Worm (Caenorhabditis elegans) whole organism, L1 larva: ENCODE results near the gene eif-2Bdelta.

ENCODE experiments used
- F16B12.6 ChIP-seq: fragments of 150-350 bp; optimal IDR thresholded peaks from 2 replicates; lab custom pipeline; 2014; ENCODE audit warnings: missing biosample characterization, missing genetic modification characterization
- aha-1 ChIP-seq: fragments of 150-350 bp; optimal IDR thresholded peaks from 2 replicates; lab custom pipeline; 2014; ENCODE audit warnings: missing biosample characterization, missing genetic modification characterization
- alr-1 ChIP-seq: fragments of 200-800 bp; sonication (Bioruptor generic); optimal IDR thresholded peaks from 2 replicates; lab custom pipeline; 2018; ENCODE audit warnings: borderline replicate concordance, mild to moderate bottlenecking, missing genetic modification characterization, missing compliant biosample characterization
- aly-2 ChIP-seq: fragments of 150-350 bp; optimal IDR thresholded peaks from 2 replicates; lab custom pipeline; 2014; ENCODE audit warnings: missing biosample characterization, missing genetic modification characterization
- ama-1 ChIP-seq: fragments of 150-350 bp; optimal IDR thresholded peaks from 2 replicates; lab custom pipeline; 2014
- ceh-63 ChIP-seq: fragments of 200-800 bp; sonication (Bioruptor generic); optimal IDR thresholded peaks from 2 replicates; lab custom pipeline; 2018; ENCODE audit warnings: mild to moderate bottlenecking, missing genetic modification characterization, missing compliant biosample characterization
- ceh-82 ChIP-seq, 3 experiments: fragments of 150-350 bp in 1 of 3; sonication (generic microtip) in 2 of 3; optimal IDR thresholded peaks; 2 replicates each; lab custom pipeline; 2014 to 2017; ENCODE audit warnings: missing biosample characterization in 3 of 3, missing genetic modification characterization in 3 of 3
- ceh-90 ChIP-seq: sonication (generic microtip); optimal IDR thresholded peaks from 2 replicates; lab custom pipeline; 2016; ENCODE audit warnings: missing genetic modification characterization, missing compliant biosample characterization
- dpl-1 ChIP-seq, 3 experiments: fragments of 150-350 bp in 2 of 3; sonication (generic microtip) in 1 of 3; optimal IDR thresholded peaks; 2 replicates each; lab custom pipeline; 2014 to 2017; ENCODE audit warnings: missing biosample characterization in 3 of 3, missing genetic modification characterization in 3 of 3, missing genetic modification reagents in 3 of 3
- dsc-1 ChIP-seq: sonication (generic microtip); optimal IDR thresholded peaks from 2 replicates; lab custom pipeline; 2016; ENCODE audit warnings: mild to moderate bottlenecking, missing genetic modification characterization, missing compliant biosample characterization
- efl-1 ChIP-seq, 4 experiments: fragments of 150-350 bp; optimal IDR thresholded peaks in 3 of 4; peaks in 1 of 4; 1 replicate in 1 of 4; 2 replicates in 3 of 4; lab custom pipeline; 2014; ENCODE audit warnings: missing biosample characterization in 2 of 4, missing genetic modification characterization in 2 of 4, missing genetic modification reagents in 2 of 4
- efl-3 ChIP-seq: fragments of 200-800 bp; sonication (Bioruptor generic); optimal IDR thresholded peaks from 2 replicates; lab custom pipeline; 2018; ENCODE audit warnings: mild to moderate bottlenecking, missing genetic modification characterization, missing compliant biosample characterization
- egl-27 ChIP-seq, 2 experiments: fragments of 150-350 bp in 1 of 2; sonication (generic microtip); optimal IDR thresholded peaks; 3 replicates each; lab custom pipeline; 2017 to 2018; ENCODE audit warnings: missing biosample characterization in 2 of 2, missing genetic modification characterization in 2 of 2, missing genetic modification reagents in 2 of 2
- fkh-10 ChIP-seq: sonication (generic microtip); optimal IDR thresholded peaks from 2 replicates; lab custom pipeline; 2017; ENCODE audit warnings: missing biosample characterization, missing genetic modification reagents, missing genetic modification characterization
- fkh-4 ChIP-seq: sonication (generic microtip); optimal IDR thresholded peaks from 2 replicates; lab custom pipeline; 2016; ENCODE audit warnings: missing compliant biosample characterization, missing genetic modification characterization, borderline replicate concordance
- hlh-17 ChIP-seq: fragments of 200-800 bp; sonication (Bioruptor generic); optimal IDR thresholded peaks from 2 replicates; lab custom pipeline; 2018; ENCODE audit warnings: missing genetic modification characterization, mild to moderate bottlenecking, missing compliant biosample characterization, moderate library complexity, borderline replicate concordance
- irx-1 ChIP-seq: sonication (generic microtip); optimal IDR thresholded peaks from 2 replicates; lab custom pipeline; 2016; ENCODE audit warnings: missing genetic modification characterization, missing compliant biosample characterization
- lin-14 ChIP-seq: fragments of 200-800 bp; sonication (Bioruptor generic); optimal IDR thresholded peaks from 2 replicates; lab custom pipeline; 2018; ENCODE audit warnings: mild to moderate bottlenecking, missing genetic modification characterization, moderate library complexity, missing compliant biosample characterization
- lin-15B ChIP-seq: fragments of 150-350 bp; sonication (generic microtip); optimal IDR thresholded peaks from 3 replicates; lab custom pipeline; 2014; ENCODE audit warnings: missing biosample characterization, missing genetic modification characterization
- lin-35 ChIP-seq, 2 experiments: fragments of 150-350 bp; optimal IDR thresholded peaks; 2 replicates each; lab custom pipeline; 2014; ENCODE audit warnings: missing biosample characterization in 2 of 2, missing genetic modification characterization in 2 of 2, missing genetic modification reagents in 2 of 2
- lin-39 ChIP-seq: fragments of 150-350 bp; optimal IDR thresholded peaks from 2 replicates; lab custom pipeline; 2014; ENCODE audit warnings: missing biosample characterization, missing genetic modification reagents, missing genetic modification characterization
- lir-3 ChIP-seq: sonication (generic microtip); optimal IDR thresholded peaks from 2 replicates; lab custom pipeline; 2016; ENCODE audit warnings: mild to moderate bottlenecking, missing genetic modification characterization, moderate library complexity, missing compliant biosample characterization; ENCODE audit not compliant: poor library complexity
- lsy-2 ChIP-seq, 2 experiments: fragments of 150-350 bp; optimal IDR thresholded peaks; 2 replicates each; lab custom pipeline; 2014; ENCODE audit warnings: missing biosample characterization in 2 of 2, missing genetic modification characterization in 2 of 2
- mdl-1 ChIP-seq, 2 experiments: fragments of 150-350 bp; optimal IDR thresholded peaks; 2 replicates each; lab custom pipeline; 2014 to 2017; ENCODE audit warnings: missing biosample characterization in 2 of 2, missing genetic modification characterization in 2 of 2, inconsistent platforms in 1 of 2
- nhr-12 ChIP-seq: sonication (generic microtip); optimal IDR thresholded peaks from 2 replicates; lab custom pipeline; 2017; ENCODE audit warnings: missing biosample characterization, missing genetic modification characterization
- nhr-19 ChIP-seq: fragments of 200-800 bp; sonication (Bioruptor generic); conservative IDR thresholded peaks from 2 replicates; pipeline ENCODE4 v1.3.6; 2022; ENCODE audit warnings: missing genetic modification characterization, missing compliant biosample characterization
- nhr-28 ChIP-seq: fragments of 150-350 bp; optimal IDR thresholded peaks from 2 replicates; lab custom pipeline; 2014; ENCODE audit warnings: missing biosample characterization, missing genetic modification characterization
- nhr-47 ChIP-seq: sonication (generic microtip); optimal IDR thresholded peaks from 2 replicates; lab custom pipeline; 2016; ENCODE audit warnings: mild to moderate bottlenecking, missing genetic modification characterization, moderate library complexity, missing compliant biosample characterization
- nhr-71 ChIP-seq: sonication (generic microtip); optimal IDR thresholded peaks from 2 replicates; lab custom pipeline; 2016; ENCODE audit warnings: mild to moderate bottlenecking, missing genetic modification characterization, moderate library complexity, missing compliant biosample characterization
- nhr-77 ChIP-seq: fragments of 150-350 bp; optimal IDR thresholded peaks from 2 replicates; lab custom pipeline; 2014; ENCODE audit warnings: missing biosample characterization, missing genetic modification characterization
- nhr-84 ChIP-seq: sonication (generic microtip); optimal IDR thresholded peaks from 2 replicates; lab custom pipeline; 2017; ENCODE audit warnings: missing biosample characterization, missing genetic modification characterization
- nhr-85 ChIP-seq: sonication (generic microtip); peaks from one replicate; lab custom pipeline; 2016; ENCODE audit warnings: missing genetic modification characterization, inconsistent platforms, missing compliant biosample characterization
- pag-3 ChIP-seq: sonication (generic microtip); optimal IDR thresholded peaks from 2 replicates; lab custom pipeline; 2017; ENCODE audit warnings: missing genetic modification characterization, mild to moderate bottlenecking, missing compliant biosample characterization, antibody characterized with exemption, borderline replicate concordance; ENCODE audit not compliant: insufficient read depth
- pqm-1 ChIP-seq: sonication (generic microtip); optimal IDR thresholded peaks from 3 replicates; lab custom pipeline; 2017; ENCODE audit warnings: missing biosample characterization, missing genetic modification characterization
- rnt-1 ChIP-seq: sonication (generic microtip); optimal IDR thresholded peaks from 2 replicates; lab custom pipeline; 2016; ENCODE audit warnings: mild to moderate bottlenecking, missing genetic modification characterization, moderate library complexity, missing compliant biosample characterization
- skn-1 ChIP-seq: fragments of 150-350 bp; optimal IDR thresholded peaks from 2 replicates; lab custom pipeline; 2014; ENCODE audit warnings: missing biosample characterization, missing genetic modification characterization
- snpc-4 ChIP-seq: fragments of 150-350 bp; optimal IDR thresholded peaks from 2 replicates; lab custom pipeline; 2014; ENCODE audit warnings: missing biosample characterization, missing genetic modification characterization
- snu-23 ChIP-seq: sonication (generic microtip); optimal IDR thresholded peaks from 2 replicates; lab custom pipeline; 2016; ENCODE audit warnings: missing genetic modification characterization, missing compliant biosample characterization
- sox-4 ChIP-seq: sonication (generic microtip); optimal IDR thresholded peaks from 2 replicates; lab custom pipeline; 2016; ENCODE audit warnings: missing genetic modification characterization, missing compliant biosample characterization
- unc-130 ChIP-seq: fragments of 150-350 bp; optimal IDR thresholded peaks from 2 replicates; lab custom pipeline; 2017; ENCODE audit warnings: missing biosample characterization, missing genetic modification characterization, inconsistent platforms
- unc-30 ChIP-seq: sonication (generic microtip); optimal IDR thresholded peaks from 2 replicates; lab custom pipeline; 2017; ENCODE audit warnings: missing biosample characterization, missing genetic modification characterization
- vab-15 ChIP-seq: sonication (generic microtip); optimal IDR thresholded peaks from 2 replicates; lab custom pipeline; 2017; ENCODE audit warnings: missing genotype, mild to moderate bottlenecking, missing genetic modification characterization, missing compliant biosample characterization
- xbp-1 ChIP-seq: sonication (generic microtip); optimal IDR thresholded peaks from 2 replicates; lab custom pipeline; 2016; ENCODE audit warnings: missing genetic modification characterization, missing compliant biosample characterization
- ztf-11 ChIP-seq, 2 experiments: sonication (generic microtip); optimal IDR thresholded peaks; 2 replicates each; lab custom pipeline; 2016 to 2017; ENCODE audit warnings: missing genetic modification characterization in 2 of 2, missing biosample characterization in 1 of 2, missing compliant biosample characterization in 1 of 2
- ztf-4 ChIP-seq: fragments of 150-350 bp; optimal IDR thresholded peaks from 2 replicates; lab custom pipeline; 2014; ENCODE audit warnings: missing biosample characterization, missing genetic modification characterization

The eif-2Bdelta gene

ce11 chrV:9536505-9536904 is 22.9 kb downstream of the eif-2Bdelta start, which contains the start of gene C50F4.4 (continued):
- peak; percentile 93 for TF ChIP-seq rnt-1 (tag; lab: Kevin White, UChicago)
- TF ChIP-seq fkh-4: peak; percentile 64
- peak; percentile 62 for TF ChIP-seq xbp-1 (tag; lab: Kevin White, UChicago)
- peak; percentile 72 for TF ChIP-seq sox-4 (tag; lab: Kevin White, UChicago)
- no peak for TF ChIP-seq unc-30 (tag; lab: Kevin White, UChicago)
- TF ChIP-seq irx-1: peak; percentile 70
- TF ChIP-seq nhr-12 (tag; lab: Kevin White, UChicago): no peak
- peak; percentile 63 for TF ChIP-seq nhr-85 (tag; lab: Kevin White, UChicago)
- no peak for TF ChIP-seq snpc-4 (tag; lab: Kevin White, UChicago)
- TF ChIP-seq unc-130: peak; percentile 46
- no peak for TF ChIP-seq nhr-77 (tag; lab: Kevin White, UChicago)
- TF ChIP-seq lin-35 (GFP tag; optimal IDR thresholded peaks at IDR 0.05; lab: Kevin White, UChicago): peak; percentile 29 to 33
- no peak for TF ChIP-seq pqm-1 (tag; lab: Kevin White, UChicago)
- peak; percentile 74 for TF ChIP-seq ceh-90
- no peak for TF ChIP-seq ceh-63
- TF ChIP-seq ztf-11 (tag; optimal IDR thresholded peaks at IDR 0.05; lab: Kevin White, UChicago): peak in 1 of 2 experiments; percentile 67
- TF ChIP-seq lin-39 (tag; lab: Kevin White, UChicago): peak; percentile 7
- peak; percentile 69 for TF ChIP-seq nhr-71
- TF ChIP-seq fkh-10: no peak
- TF ChIP-seq lir-3 (tag; lab: Kevin White, UChicago): peak; percentile 77
- peak; percentile 67 for TF ChIP-seq nhr-47 (tag; lab: Kevin White, UChicago)
- TF ChIP-seq, all 84 proteins: peak for 30

- no peak for TF ChIP-seq F16B12.6 (tag; lab: Kevin White, UChicago)
- no peak for TF ChIP-seq irx-1
- TF ChIP-seq dsc-1: no peak
- no peak for TF ChIP-seq lin-14 (GFP tag; lab: Kevin White, UChicago)
These were observed 26.0 kb downstream of the eif-2Bdelta start, which contains the start of gene C50F4.12 for ce11 chrV:9539638-9540037. TSS of gene C50F4.12 (minus strand) at chrV:9539738.

- TF ChIP-seq efl-3 (GFP tag; lab: Kevin White, UChicago): no peak
- no peak for TF ChIP-seq lsy-2 (tag; optimal IDR thresholded peaks at IDR 0.05; lab: Kevin White, UChicago)
- TF ChIP-seq hlh-17: no peak
These were observed 27.9 kb downstream of the eif-2Bdelta start, which contains the start of gene C50F4.16 for ce11 chrV:9541506-9541905. TSS of gene C50F4.16 (minus strand) at chrV:9541606.

ce11 chrV:9544176-9544632 is 30.6 kb downstream of the eif-2Bdelta start, which contains the start of gene mdf-1:
TSS of gene mdf-1 (minus strand) at chrV:9544226.
- peak; percentile 61 for TF ChIP-seq rnt-1 (tag; lab: Kevin White, UChicago)
- peak; percentile 79 for TF ChIP-seq snu-23 (GFP tag; lab: Kevin White, UChicago)
- TF ChIP-seq F16B12.6 (tag; lab: Kevin White, UChicago): peak; percentile 10
- TF ChIP-seq nhr-28 (tag; lab: Kevin White, UChicago): no peak
- TF ChIP-seq efl-1 (optimal IDR thresholded peaks at IDR 0.05; lab: Kevin White, UChicago): peak; percentile 75 to 92
- TF ChIP-seq efl-1 (GFP tag; optimal IDR thresholded peaks at IDR 0.05 in 1 of 2; lab: Kevin White, UChicago): peak; percentile 91 to 99
- TF ChIP-seq vab-15 (tag; lab: Kevin White, UChicago): no peak
- no peak for TF ChIP-seq fkh-10
- no peak for TF ChIP-seq pag-3 (tag; lab: Kevin White, UChicago)
- TF ChIP-seq ztf-4: peak; percentile 24
- TF ChIP-seq dpl-1 (GFP tag; optimal IDR thresholded peaks at IDR 0.05; lab: Kevin White, UChicago): peak; percentile 85 to 93 (median 89)
- peak; percentile 59 to 81 for TF ChIP-seq lsy-2 (tag; optimal IDR thresholded peaks at IDR 0.05; lab: Kevin White, UChicago)
- TF ChIP-seq pqm-1 (tag; lab: Kevin White, UChicago): no peak
- TF ChIP-seq nhr-19: peak; percentile 49
- no peak for TF ChIP-seq nhr-12 (tag; lab: Kevin White, UChicago)
- peak; percentile 75 for TF ChIP-seq nhr-47 (tag; lab: Kevin White, UChicago)
- no peak for TF ChIP-seq aly-2 (tag; lab: Kevin White, UChicago)
- no peak for TF ChIP-seq aha-1 (tag; lab: Kevin White, UChicago)
- no peak for TF ChIP-seq hlh-17
- peak; percentile 14 to 68 (median 43) for TF ChIP-seq ceh-82 (tag; optimal IDR thresholded peaks at IDR 0.05; lab: Kevin White, UChicago)
- TF ChIP-seq ama-1 (lab: Kevin White, UChicago): peak; percentile 29
- TF ChIP-seq mdl-1 (tag; optimal IDR thresholded peaks at IDR 0.05; lab: Kevin White, UChicago): peak in 1 of 2 experiments; percentile 45
- no peak for TF ChIP-seq ceh-90
- no peak for TF ChIP-seq egl-27 (tag; optimal IDR thresholded peaks at IDR 0.05; lab: Kevin White, UChicago)
- TF ChIP-seq nhr-84 (tag; lab: Kevin White, UChicago): no peak
- TF ChIP-seq lir-3 (tag; lab: Kevin White, UChicago): peak; percentile 57
- TF ChIP-seq skn-1 (tag; lab: Kevin White, UChicago): peak; percentile 67
- TF ChIP-seq alr-1: no peak
- peak; percentile 90 to 96 for TF ChIP-seq lin-35 (GFP tag; optimal IDR thresholded peaks at IDR 0.05; lab: Kevin White, UChicago)
- TF ChIP-seq lin-15B (tag; lab: Kevin White, UChicago): peak; percentile 65
